Fruit fly (Drosophila melanogaster) S2 (cell line): ENCODE measurements around the gene Ect3.

Experiments used
- CG8478 ChIP-seq: fragments of >200 bp; optimal IDR thresholded peaks from 2 replicates; lab custom pipeline; 2018
- CTCF ChIP-seq, 2 experiments: fragments of >200 bp; optimal IDR thresholded peaks; 2 replicates each; lab custom pipeline; 2018

DNA sequence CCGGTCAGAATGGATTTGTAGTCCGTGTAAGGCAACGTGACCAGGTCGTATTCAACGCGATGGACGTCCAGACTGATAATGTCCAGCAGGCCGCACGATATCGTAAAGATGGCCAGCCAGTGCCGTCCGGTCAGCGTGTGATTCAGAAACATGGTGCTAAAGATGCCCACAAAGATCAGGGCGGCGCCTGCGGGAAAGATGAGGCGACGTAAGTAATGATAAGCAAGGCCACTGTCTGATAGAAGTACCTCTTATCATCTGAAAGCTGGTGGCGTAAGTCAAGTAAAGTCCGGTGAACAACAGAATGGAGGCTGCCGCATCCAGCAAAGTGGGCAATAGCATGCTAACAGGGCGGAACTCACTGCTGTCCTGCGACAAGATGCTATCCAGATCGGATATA lies 25.3 kb upstream of the Ect3 start:
- no peak for TF ChIP-seq CG8478 (lab: Kevin White, UChicago)
- TF ChIP-seq CTCF (optimal IDR thresholded peaks at IDR 0.05; lab: Kevin White, UChicago): no peak
